Worm (Caenorhabditis elegans): ENCODE measurements around the gene aagr-3.

DNA sequence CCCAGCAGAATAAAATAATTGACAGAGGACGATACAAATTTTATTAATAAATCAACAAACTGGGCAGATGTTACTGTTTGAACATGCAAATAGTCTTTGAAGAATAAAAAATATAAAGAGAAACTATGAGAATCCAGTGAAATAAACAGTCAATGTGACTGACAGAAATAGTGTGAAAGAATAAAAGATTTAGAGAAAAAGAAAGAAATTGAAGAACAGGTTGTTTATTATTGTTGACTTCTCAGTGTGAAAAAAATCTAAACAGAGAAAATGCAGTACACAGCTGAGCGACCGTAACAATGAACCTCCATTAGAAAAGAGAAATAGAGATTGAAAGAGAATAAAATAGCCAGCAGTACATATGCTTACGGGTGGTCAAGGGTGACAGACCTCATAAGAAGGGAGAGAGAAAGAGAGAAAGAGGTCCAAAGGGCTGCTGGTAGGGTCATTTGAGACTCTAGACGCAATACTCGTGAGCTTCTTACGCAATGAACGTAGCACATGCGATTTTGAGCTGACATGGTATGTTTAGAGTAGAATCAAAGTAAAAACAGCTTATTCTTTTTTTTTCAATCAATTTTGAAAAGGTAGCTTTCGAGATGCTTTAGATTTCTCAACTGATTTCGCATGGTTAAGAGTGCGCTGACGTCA lies 5.2 kb downstream of the aagr-3 start, which contains the start of gene slcr-46.3:
- TF ChIP-seq him-1 (tag; optimal IDR thresholded peaks at IDR 0.05), result no peak
- TF ChIP-seq dao-5 (tag; optimal IDR thresholded peaks at IDR 0.05), result no peak
- no peak for TF ChIP-seq W03F9.2 (tag; optimal IDR thresholded peaks at IDR 0.05)

All from whole organism, L4/young adult.